Fruit fly (Drosophila melanogaster) whole organism, embryonic: ENCODE measurements around the gene Acp32CD.
A peak's percentile ranks its signal among the peaks of the same experiment; 100 is the strongest.

ENCODE experiments used
- ATbp ChIP-seq: fragments of 200-800 bp; sonication (Bioruptor generic); optimal IDR thresholded peaks from 2 replicates; lab custom pipeline; 2017; ENCODE audit warnings: missing biosample characterization, mild to moderate bottlenecking, missing genetic modification characterization, missing genetic modification reagents
- Ada2b ChIP-seq: fragments of 200-800 bp; sonication (Bioruptor generic); IDR thresholded peaks from 2 replicates; pipeline ENCODE4 v1.3.6; 2022; ENCODE audit warnings: missing biosample characterization, missing genetic modification characterization
- Aef1 ChIP-seq: fragments of 200-800 bp; sonication (Bioruptor generic); IDR thresholded peaks from 3 replicates; pipeline ENCODE4 v1.3.6; 2022; ENCODE audit warnings: missing biosample characterization, missing genetic modification characterization
- B-H1 ChIP-seq: fragments of 200-800 bp; sonication (Bioruptor generic); IDR thresholded peaks from 3 replicates; pipeline ENCODE4 v1.3.6; 2022; ENCODE audit warnings: missing biosample characterization, missing genetic modification characterization
- BEAF-32 ChIP-seq: fragments of 200-800 bp; sonication (Bioruptor generic); optimal IDR thresholded peaks from 3 replicates; lab custom pipeline; 2017; ENCODE audit warnings: missing biosample characterization, missing genetic modification characterization, mild to moderate bottlenecking, moderate library complexity, missing genetic modification reagents
- CG10147 ChIP-seq: fragments of 200-800 bp; sonication (Bioruptor generic); optimal IDR thresholded peaks from 2 replicates; lab custom pipeline; 2019; ENCODE audit warnings: missing biosample characterization, mild to moderate bottlenecking, missing genetic modification characterization, moderate library complexity
- CG10366 ChIP-seq: fragments of 200-800 bp; sonication (Bioruptor generic); IDR thresholded peaks from 2 replicates; pipeline ENCODE4 v1.3.6; 2022; ENCODE audit warnings: missing biosample characterization, missing genetic modification characterization
- CG11398 ChIP-seq: fragments of 200-800 bp; sonication (Bioruptor generic); optimal IDR thresholded peaks from 2 replicates; lab custom pipeline; 2016; ENCODE audit warnings: missing biosample characterization, missing genetic modification characterization
- CG12236 ChIP-seq: fragments of 200-800 bp; sonication (Bioruptor generic); optimal IDR thresholded peaks from 2 replicates; lab custom pipeline; 2016; ENCODE audit warnings: missing biosample characterization, missing genetic modification characterization
- CG14050 ChIP-seq: fragments of 200-800 bp; sonication (Bioruptor generic); IDR thresholded peaks from 3 replicates; pipeline ENCODE4 v1.3.6; 2022; ENCODE audit warnings: missing biosample characterization, missing genetic modification characterization
- CG14441 ChIP-seq: fragments of 200-800 bp; sonication (Bioruptor generic); IDR thresholded peaks from 2 replicates; pipeline ENCODE4 v1.3.6; 2022; ENCODE audit warnings: missing biosample characterization, missing genetic modification characterization
- CG14965 ChIP-seq: fragments of 200-800 bp; sonication (Bioruptor generic); optimal IDR thresholded peaks from 2 replicates; lab custom pipeline; 2016; ENCODE audit warnings: missing biosample characterization, missing genetic modification characterization, borderline replicate concordance
- CG16779 ChIP-seq: fragments of 200-800 bp; sonication (Bioruptor generic); IDR thresholded peaks from 2 replicates; pipeline ENCODE4 v1.3.6; 2022; ENCODE audit warnings: missing biosample characterization, missing genetic modification characterization
- CG17328 ChIP-seq: fragments of 200-800 bp; sonication (Bioruptor generic); IDR thresholded peaks from 2 replicates; pipeline ENCODE4 v1.3.6; 2022; ENCODE audit warnings: missing biosample characterization, missing genetic modification characterization
- CG2889 ChIP-seq: fragments of 200-800 bp; sonication (Bioruptor generic); IDR thresholded peaks from 3 replicates; pipeline ENCODE4 v1.3.6; 2022; ENCODE audit warnings: missing biosample characterization, missing genetic modification characterization
- CG32532 ChIP-seq: fragments of 200-800 bp; sonication (Bioruptor generic); IDR thresholded peaks from 2 replicates; pipeline ENCODE4 v1.3.6; 2022; ENCODE audit warnings: missing biosample characterization, missing genetic modification characterization
- CG32772 ChIP-seq: fragments of 200-800 bp; sonication (Bioruptor generic); IDR thresholded peaks from 2 replicates; pipeline ENCODE4 v1.3.6; 2022; ENCODE audit warnings: missing biosample characterization, missing genetic modification characterization
- CG4707 ChIP-seq: fragments of 200-800 bp; sonication (Bioruptor generic); optimal IDR thresholded peaks from 2 replicates; lab custom pipeline; 2018; ENCODE audit warnings: missing biosample characterization, mild to moderate bottlenecking, missing genetic modification characterization, moderate library complexity
- CG5180 ChIP-seq: fragments of 200-800 bp; sonication (Bioruptor generic); optimal IDR thresholded peaks from 3 replicates; lab custom pipeline; 2017; ENCODE audit warnings: missing biosample characterization, missing genetic modification characterization, mild to moderate bottlenecking, moderate library complexity, missing genetic modification reagents
- CG6272 ChIP-seq: fragments of 200-800 bp; sonication (Bioruptor generic); IDR thresholded peaks from 2 replicates; pipeline ENCODE4 v1.3.6; 2022; ENCODE audit warnings: missing biosample characterization, missing genetic modification characterization
- CG6765 ChIP-seq: fragments of 200-800 bp; sonication (Bioruptor generic); optimal IDR thresholded peaks from 3 replicates; lab custom pipeline; 2017; ENCODE audit warnings: missing biosample characterization, mild to moderate bottlenecking, missing genetic modification characterization
- CG8944 ChIP-seq: fragments of 200-800 bp; sonication (Bioruptor generic); optimal IDR thresholded peaks from 3 replicates; lab custom pipeline; 2016; ENCODE audit warnings: missing biosample characterization, missing genetic modification characterization
- CG9609 ChIP-seq: fragments of 200-800 bp; sonication (Bioruptor generic); optimal IDR thresholded peaks from 3 replicates; lab custom pipeline; 2016; ENCODE audit warnings: missing biosample characterization, missing genetic modification characterization
- CG9876 ChIP-seq: fragments of 200-800 bp; sonication (Bioruptor generic); optimal IDR thresholded peaks from 2 replicates; lab custom pipeline; 2016; ENCODE audit warnings: missing biosample characterization, missing genetic modification characterization
- Camta ChIP-seq: fragments of 200-800 bp; sonication (Bioruptor generic); optimal IDR thresholded peaks from 2 replicates; lab custom pipeline; 2016; ENCODE audit warnings: missing biosample characterization, missing genetic modification characterization
- HLH3B ChIP-seq: fragments of 200-800 bp; sonication (Bioruptor generic); IDR thresholded peaks from 2 replicates; pipeline ENCODE4 v1.3.6; 2022; ENCODE audit warnings: missing biosample characterization, missing genetic modification characterization
- HLH4C ChIP-seq: fragments of 200-800 bp; sonication (Bioruptor generic); IDR thresholded peaks from 3 replicates; pipeline ENCODE4 v1.3.6; 2022; ENCODE audit warnings: missing biosample characterization, missing genetic modification characterization; ENCODE audit not compliant: partially characterized antibody
- Hr78 ChIP-seq, 2 experiments: fragments of 200-800 bp in 1 of 2; fragments of >200 bp in 1 of 2; sonication (Bioruptor generic) in 1 of 2; optimal IDR thresholded peaks; 2 replicates each; lab custom pipeline; 2017 to 2019; ENCODE audit warnings: missing biosample characterization in 2 of 2, missing genetic modification characterization in 2 of 2, mild to moderate bottlenecking in 1 of 2, moderate library complexity in 1 of 2
- Sry-δ ChIP-seq: fragments of 200-800 bp; sonication (Bioruptor generic); optimal IDR thresholded peaks from 2 replicates; lab custom pipeline; 2016; ENCODE audit warnings: missing biosample characterization, missing genetic modification characterization
- Ssrp ChIP-seq: fragments of 200-800 bp; sonication (Bioruptor generic); optimal IDR thresholded peaks from 2 replicates; lab custom pipeline; 2018; ENCODE audit warnings: missing biosample characterization, mild to moderate bottlenecking, missing genetic modification characterization, moderate library complexity
- Tbp ChIP-seq: fragments of >200 bp; optimal IDR thresholded peaks from 2 replicates; lab custom pipeline; 2018; ENCODE audit warnings: missing biosample characterization, missing genetic modification characterization
- ase ChIP-seq: fragments of 200-800 bp; sonication (Bioruptor generic); IDR thresholded peaks from 3 replicates; pipeline ENCODE4 v1.3.6; 2022; ENCODE audit warnings: missing biosample characterization, missing genetic modification characterization
- ash1 ChIP-seq: fragments of 200-800 bp; sonication (Bioruptor generic); optimal IDR thresholded peaks from 2 replicates; lab custom pipeline; 2018; ENCODE audit warnings: missing biosample characterization, mild to moderate bottlenecking, missing genetic modification characterization
- bigmax ChIP-seq: fragments of 200-800 bp; sonication (Bioruptor generic); optimal IDR thresholded peaks from 2 replicates; lab custom pipeline; 2018; ENCODE audit warnings: missing biosample characterization, mild to moderate bottlenecking, missing genetic modification characterization
- chn ChIP-seq: fragments of 200-800 bp; sonication (Bioruptor generic); optimal IDR thresholded peaks from 2 replicates; lab custom pipeline; 2016; ENCODE audit warnings: missing biosample characterization, missing genetic modification characterization
- crol ChIP-seq: fragments of 200-800 bp; sonication (Bioruptor generic); IDR thresholded peaks from 2 replicates; pipeline ENCODE4 v1.3.6; 2022; ENCODE audit warnings: missing biosample characterization, missing genetic modification characterization
- gce ChIP-seq: fragments of 200-800 bp; sonication (Bioruptor generic); IDR thresholded peaks from 3 replicates; pipeline ENCODE4 v1.3.6; 2022; ENCODE audit warnings: missing biosample characterization, missing genetic modification characterization
- grau ChIP-seq: fragments of 200-800 bp; optimal IDR thresholded peaks from 3 replicates; lab custom pipeline; 2019; ENCODE audit warnings: missing biosample characterization, mild to moderate bottlenecking, missing genetic modification characterization, moderate library complexity
- gro ChIP-seq: fragments of 200-800 bp; sonication (Bioruptor generic); optimal IDR thresholded peaks from 2 replicates; lab custom pipeline; 2016; ENCODE audit warnings: missing biosample characterization, missing genetic modification characterization
- insv ChIP-seq, 2 experiments: fragments of 200-800 bp; sonication (Bioruptor generic); optimal IDR thresholded peaks; 3 replicates each; lab custom pipeline; 2016 to 2018; ENCODE audit warnings: missing biosample characterization in 2 of 2, missing genetic modification characterization in 2 of 2
- jing ChIP-seq: fragments of 200-800 bp; sonication (Bioruptor generic); optimal IDR thresholded peaks from 2 replicates; lab custom pipeline; 2018; ENCODE audit warnings: missing biosample characterization, mild to moderate bottlenecking, missing genetic modification characterization
- pb ChIP-seq: fragments of 200-800 bp; sonication (Bioruptor generic); optimal IDR thresholded peaks from 3 replicates; lab custom pipeline; 2016; ENCODE audit warnings: missing biosample characterization, missing genetic modification characterization
- sisA ChIP-seq: fragments of 200-800 bp; sonication (Bioruptor generic); IDR thresholded peaks from 2 replicates; pipeline ENCODE4 v1.3.6; 2022; ENCODE audit warnings: missing biosample characterization, missing genetic modification characterization
- stc ChIP-seq: fragments of 200-800 bp; sonication (Bioruptor generic); IDR thresholded peaks from 2 replicates; pipeline ENCODE4 v1.3.6; 2022; ENCODE audit warnings: missing biosample characterization, missing genetic modification characterization
- tll ChIP-seq, 2 experiments: fragments of 200-800 bp in 1 of 2; fragments of >200 bp in 1 of 2; sonication (Bioruptor generic) in 1 of 2; optimal IDR thresholded peaks; 2 replicates each; lab custom pipeline; 2017 to 2019; ENCODE audit warnings: missing biosample characterization in 2 of 2, missing genetic modification characterization in 2 of 2, mild to moderate bottlenecking in 1 of 2, moderate library complexity in 1 of 2
- unpg ChIP-seq: fragments of 200-800 bp; sonication (Bioruptor generic); optimal IDR thresholded peaks from 3 replicates; lab custom pipeline; 2018; ENCODE audit warnings: missing biosample characterization, mild to moderate bottlenecking, missing genetic modification characterization, moderate library complexity
- vfl ChIP-seq: fragments of 200-800 bp; sonication (Bioruptor generic); optimal IDR thresholded peaks from 2 replicates; lab custom pipeline; 2016; ENCODE audit warnings: missing biosample characterization, missing genetic modification characterization
- wor ChIP-seq: fragments of 200-800 bp; sonication (Bioruptor generic); IDR thresholded peaks from 2 replicates; pipeline ENCODE4 v1.3.6; 2022; ENCODE audit warnings: missing biosample characterization, missing genetic modification characterization
- zen ChIP-seq: fragments of 200-800 bp; sonication (Bioruptor generic); optimal IDR thresholded peaks from 3 replicates; lab custom pipeline; 2018; ENCODE audit warnings: missing biosample characterization, mild to moderate bottlenecking, missing genetic modification characterization, moderate library complexity

The Acp32CD gene

dm6 chr2L:11053018-11053807 lies 37.8 kb downstream of the Acp32CD start (continued):
- TF ChIP-seq HLH3B (GFP tag; lab: Robert Waterston, UW) (peak; percentile 67), insv (GFP tag; optimal IDR thresholded peaks at IDR 0.05; lab: Kevin White, UChicago) (no peak), Camta (GFP tag; lab: Kevin White, UChicago) (no peak), CG5180 (GFP tag; lab: Kevin White, UChicago) (no peak), CG32532 (GFP tag; lab: Robert Waterston, UW) (no peak), CG14965 (no peak), Ssrp (tag; lab: Kevin White, UChicago) (no peak), zen (tag; lab: Kevin White, UChicago) (no peak), wor (GFP tag; lab: Robert Waterston, UW) (0 out of 2 replicates have a peak, but pooled peaks have one; percentile 11), stc (GFP tag; lab: Robert Waterston, UW) (no peak), BEAF-32 (GFP tag; lab: Kevin White, UChicago) (no peak), Tbp (no peak), gro (GFP tag; lab: Kevin White, UChicago) (no peak), Ada2b (GFP tag; lab: Robert Waterston, UW) (peak; percentile 52), ash1 (GFP tag; lab: Kevin White, UChicago) (no peak), CG9609 (no peak), Aef1 (GFP tag; lab: Robert Waterston, UW) (peak; percentile 48; the same call in 2 of the 3 replicates), jing (GFP tag; lab: Kevin White, UChicago) (no peak), tll (GFP tag; optimal IDR thresholded peaks at IDR 0.05; lab: Kevin White, UChicago) (no peak), B-H1 (GFP tag; lab: Robert Waterston, UW) (no peak), CG2889 (GFP tag; lab: Robert Waterston, UW) (no peak), CG6272 (GFP tag; lab: Robert Waterston, UW) (no peak), crol (GFP tag; lab: Robert Waterston, UW) (no peak), chn (GFP tag; lab: Kevin White, UChicago) (no peak), pb (GFP tag; lab: Kevin White, UChicago) (no peak), CG14050 (GFP tag; lab: Robert Waterston, UW) (peak; percentile 21; the same call in 2 of the 3 replicates), gce (GFP tag; lab: Robert Waterston, UW) (peak; percentile 13; the same call in 1 of the 3 replicates), HLH4C (GFP tag; lab: Robert Waterston, UW) (no peak), CG32772 (GFP tag; lab: Robert Waterston, UW) (peak; percentile 34; the same call in 1 of the 2 replicates), vfl (no peak), CG8944 (no peak), grau (tag; lab: Kevin White, UChicago) (peak; percentile 74), CG10147 (GFP tag; lab: Kevin White, UChicago) (no peak), CG9876 (GFP tag; lab: Kevin White, UChicago) (no peak), unpg (GFP tag; lab: Kevin White, UChicago) (peak; percentile 28), CG17328 (GFP tag; lab: Robert Waterston, UW) (peak; percentile 57; the same call in 1 of the 2 replicates), Hr78 (GFP tag; optimal IDR thresholded peaks at IDR 0.05; lab: Kevin White, UChicago) (peak in 1 of 2 experiments; percentile 62), CG6765 (GFP tag; lab: Kevin White, UChicago) (no peak), CG11398 (no peak), Sry-δ (GFP tag; lab: Kevin White, UChicago) (no peak), bigmax (no peak), CG14441 (peak; percentile 76), ATbp (GFP tag; lab: Kevin White, UChicago) (no peak), CG12236 (GFP tag; lab: Kevin White, UChicago) (no peak), CG4707 (GFP tag; lab: Kevin White, UChicago) (no peak), CG16779 (GFP tag; lab: Robert Waterston, UW) (no peak), CG10366 (GFP tag; lab: Robert Waterston, UW) (no peak; the same call in 1 of the 2 replicates), sisA (GFP tag; lab: Robert Waterston, UW) (0 out of 2 replicates have a peak, but pooled peaks have one; percentile 37), ase (0 out of 3 replicates have a peak, but pooled peaks have one; percentile 36)
